Fruit fly (Drosophila melanogaster): ENCODE results near the gene CG18744.

dm6 chr3R:7753518-7753917 lies 45.1 kb downstream of the CG18744 start:
- TF ChIP-seq CTCF (optimal IDR thresholded peaks at IDR 0.05) (no peak), CG8478 (optimal IDR thresholded peaks at IDR 0.05) (no peak)
